Fruit fly (Drosophila melanogaster) whole organism, larva: ENCODE data around the gene Tg.

Source experiments
- noc ChIP-seq: fragments of 200-800 bp; sonication (Bioruptor generic); optimal IDR thresholded peaks from 3 replicates; lab custom pipeline; 2019; ENCODE audit warnings: missing biosample characterization, mild to moderate bottlenecking, missing genetic modification characterization, moderate library complexity

The Tg gene

DNA sequence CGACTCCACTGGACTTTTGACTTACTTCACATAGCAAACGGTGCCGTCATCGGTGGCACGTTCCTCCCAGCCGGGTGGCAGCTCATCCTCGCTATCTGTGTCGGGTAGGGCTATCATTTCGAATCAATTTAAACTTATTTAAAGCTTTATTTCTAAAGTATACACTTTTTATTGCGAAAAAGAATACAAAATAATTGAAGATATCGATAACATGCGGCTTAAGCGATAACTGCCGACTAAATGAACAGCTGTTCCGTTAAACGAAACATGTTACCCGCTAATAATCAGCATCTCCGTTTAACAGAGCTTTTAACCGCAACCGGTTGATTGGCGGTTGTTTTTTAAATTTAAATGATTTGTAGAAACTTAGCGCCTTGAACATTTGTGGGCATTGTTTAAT is 7.1 kb upstream of the Tg start, which contains the start of gene Wwox:
Wwox (minus strand) TSS at position 215 of the 400 bp plus-strand sequence.
- TF ChIP-seq noc (tag; lab: Kevin White, UChicago) = no peak

DNA sequence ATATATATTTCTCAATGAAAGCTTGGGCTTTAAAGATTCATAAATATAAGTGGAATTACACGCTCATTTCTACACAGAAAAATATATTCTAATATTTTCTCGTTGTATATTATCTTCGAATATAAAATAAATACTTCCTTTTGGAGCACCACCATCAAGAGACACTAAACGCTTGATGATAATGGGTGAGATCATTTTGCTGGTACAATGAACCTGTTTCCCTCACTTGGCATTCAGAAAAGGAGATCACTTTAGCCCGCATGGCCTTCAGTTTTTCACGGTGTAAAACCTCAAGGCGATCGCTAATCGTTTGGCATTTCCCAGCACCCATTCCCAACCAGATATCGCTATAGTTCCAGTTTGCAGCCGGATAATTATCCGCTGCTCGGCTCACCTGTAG is 5.2 kb upstream of the Tg start:
- no peak for TF ChIP-seq noc (tag; lab: Kevin White, UChicago)

DNA sequence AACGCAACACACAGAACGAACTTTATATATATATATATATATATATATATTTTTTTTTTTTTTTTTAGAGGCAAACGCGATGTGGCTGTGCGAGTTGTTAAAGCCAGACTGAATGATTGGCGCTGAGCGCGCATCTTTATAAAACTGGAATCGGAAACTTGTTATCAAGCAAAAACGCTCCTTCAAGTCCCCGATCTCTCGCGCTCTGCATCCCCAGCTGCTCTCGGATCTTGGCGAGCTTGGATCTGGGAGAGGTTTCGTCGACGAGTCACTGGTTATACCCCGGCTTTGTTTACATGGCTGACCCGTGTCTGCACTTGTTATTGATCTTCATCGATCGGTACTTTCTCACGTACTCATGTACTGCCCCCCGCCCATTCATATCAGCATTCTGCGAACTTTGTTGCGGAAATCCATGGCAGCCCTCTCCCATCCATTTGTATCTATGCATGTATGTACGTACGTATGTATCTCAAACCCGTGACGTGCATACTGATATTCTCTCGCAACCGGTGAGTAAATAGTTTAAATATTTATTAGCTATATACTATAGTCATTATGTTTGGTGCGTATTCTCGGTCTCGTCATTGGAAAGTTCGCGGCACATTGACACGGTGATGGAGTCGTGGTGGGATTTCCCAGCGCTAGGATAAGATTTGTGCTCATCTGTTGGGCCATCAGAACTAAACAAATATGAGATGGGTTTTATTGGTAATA is 3.9 kb upstream of the Tg start, which contains the start of gene Spn28Dc:
Spn28Dc (minus strand) TSS at position 51 of the 717 bp plus-strand sequence.
- TF ChIP-seq noc (tag; lab: Kevin White, UChicago) = no peak

DNA sequence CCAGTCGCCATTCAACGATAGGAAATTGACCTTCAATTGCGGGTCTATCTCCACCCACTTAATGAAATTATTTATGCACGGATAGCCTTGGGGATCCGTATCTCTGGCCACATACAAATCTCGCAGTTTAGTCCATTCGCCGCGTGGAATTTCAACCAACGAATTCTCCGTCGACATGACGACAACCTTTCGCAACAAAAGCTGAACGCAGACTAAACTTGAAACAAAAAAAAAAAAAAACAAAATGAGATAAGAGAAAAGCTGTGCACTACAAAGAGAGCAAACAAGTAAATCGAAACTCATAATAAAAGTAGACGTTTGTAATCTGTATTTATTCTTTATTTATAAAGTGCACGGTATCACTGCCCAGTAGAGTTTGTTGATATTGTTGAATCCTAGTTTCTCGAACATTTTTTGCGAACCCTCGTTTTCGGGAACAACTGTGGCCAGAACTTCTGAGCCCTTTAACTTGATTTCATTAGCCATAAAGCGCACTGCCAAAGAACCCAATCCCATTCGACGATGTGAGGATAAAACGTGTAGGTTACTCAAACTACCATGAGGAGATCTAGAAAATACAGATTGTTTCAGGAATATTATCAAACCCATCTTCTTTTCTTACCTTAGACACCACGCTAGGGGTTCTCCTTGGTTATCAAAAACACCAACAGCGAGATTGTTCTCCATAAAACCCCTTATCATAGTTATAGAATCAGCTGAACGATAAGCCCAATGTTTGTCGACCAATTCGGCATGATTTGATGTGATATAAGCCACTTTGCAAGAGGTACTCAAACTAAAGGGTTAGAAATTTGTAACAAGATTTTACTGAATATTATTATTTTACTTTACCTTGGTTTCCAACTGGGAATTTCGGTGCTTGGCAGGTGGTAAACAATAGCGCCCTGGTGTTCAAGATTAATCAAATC is 1.7 kb upstream of the Tg start, which contains the start of gene CG12560:
CG12560 (minus strand) TSS at position 195 of the 929 bp plus-strand sequence.
- TF ChIP-seq noc (tag; lab: Kevin White, UChicago) = no peak

DNA sequence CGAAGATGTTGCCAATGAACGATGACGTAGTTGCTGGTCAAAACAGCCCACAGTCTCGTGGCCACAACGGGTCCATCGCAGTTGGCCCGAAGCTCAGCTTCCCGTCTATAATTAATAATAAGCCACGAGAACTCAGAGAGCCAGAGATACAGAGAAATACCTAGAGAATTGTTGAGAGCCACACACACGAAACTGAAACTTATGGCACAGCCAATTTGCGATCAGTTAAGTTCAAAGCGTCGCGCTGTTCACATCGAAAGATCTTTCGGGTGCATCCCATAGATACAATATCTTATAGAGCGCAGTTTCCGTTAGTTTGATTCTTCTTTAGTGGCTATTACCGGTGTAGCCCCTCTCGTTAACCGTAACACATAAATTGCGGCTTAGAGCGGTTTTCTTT is 1.3 kb downstream of the Tg start:
- TF ChIP-seq noc (tag; lab: Kevin White, UChicago) = no peak

DNA sequence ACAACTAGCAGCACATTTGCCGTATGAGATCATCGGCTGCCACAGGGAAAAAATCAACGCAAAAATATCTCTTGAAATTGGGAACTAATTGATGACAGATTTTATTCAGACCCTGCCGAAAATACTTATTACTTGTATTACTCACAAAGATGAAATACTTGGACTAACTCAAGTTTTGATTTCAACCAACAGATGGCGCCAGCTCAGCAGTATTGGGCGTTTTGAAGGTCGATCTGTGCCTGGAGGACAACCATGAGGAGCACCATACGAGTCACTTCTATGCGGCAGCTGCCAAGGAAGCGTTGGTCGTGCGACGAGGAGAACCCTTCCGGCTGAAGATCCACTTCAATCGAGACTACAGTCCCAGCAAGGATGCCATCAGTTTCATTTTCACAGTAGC is 13.1 kb downstream of the Tg start:
- TF ChIP-seq noc (tag; lab: Kevin White, UChicago) = no peak

DNA sequence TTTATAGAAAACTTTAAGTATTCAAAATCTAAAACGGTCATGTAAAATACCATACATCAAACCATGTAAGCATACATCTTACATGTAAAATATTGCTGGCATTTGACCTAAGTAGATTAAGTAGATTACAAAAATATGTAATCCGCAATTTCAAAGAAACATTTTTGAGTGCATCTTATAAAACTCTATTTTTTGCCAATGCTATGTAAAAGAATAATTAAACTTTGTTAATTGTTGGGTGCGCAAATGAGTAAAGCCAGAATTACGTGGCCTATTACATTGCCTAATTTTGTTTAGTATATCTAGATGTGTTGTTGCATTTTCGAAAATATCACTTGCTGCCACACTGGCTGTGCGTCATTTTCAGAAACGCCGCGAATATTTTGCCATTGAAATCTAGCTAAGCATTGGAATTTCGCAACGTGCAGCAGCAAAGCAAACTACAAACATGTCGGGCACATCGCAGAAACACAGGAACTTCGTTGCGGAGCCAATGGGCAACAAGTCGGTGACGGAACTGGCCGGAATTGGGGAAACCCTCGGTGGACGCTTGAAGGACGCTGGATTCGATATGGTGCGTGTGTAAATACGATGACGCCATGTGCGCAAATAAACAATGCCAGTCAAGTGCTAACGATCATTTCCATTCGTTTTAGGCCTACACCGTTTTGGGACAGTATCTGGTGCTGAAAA is 18.1 kb downstream of the Tg start, which contains the start of gene baf:
baf (plus strand) TSS at position 303 of the 693 bp plus-strand sequence.
- no peak for TF ChIP-seq noc (tag; lab: Kevin White, UChicago)

DNA sequence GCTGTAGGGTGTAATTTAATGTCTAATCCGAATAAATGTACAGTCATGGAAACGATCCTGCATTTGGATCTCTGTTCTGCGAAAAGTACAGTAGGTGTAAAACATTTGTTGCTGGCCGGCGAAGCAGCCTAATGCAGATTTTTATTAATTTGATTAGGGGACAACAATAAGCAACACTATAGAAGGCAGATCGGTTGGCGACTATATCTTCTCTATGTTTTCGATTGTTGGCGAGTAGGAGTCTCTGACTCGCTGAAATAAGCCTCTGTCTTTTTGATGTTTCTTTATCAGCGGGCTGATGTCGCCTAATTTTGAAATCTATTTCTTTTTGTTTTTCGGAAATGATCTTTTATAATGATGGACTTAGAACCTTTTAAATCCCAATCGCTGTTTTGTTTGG is 18.9 kb downstream of the Tg start:
- no peak for TF ChIP-seq noc (tag; lab: Kevin White, UChicago)

DNA sequence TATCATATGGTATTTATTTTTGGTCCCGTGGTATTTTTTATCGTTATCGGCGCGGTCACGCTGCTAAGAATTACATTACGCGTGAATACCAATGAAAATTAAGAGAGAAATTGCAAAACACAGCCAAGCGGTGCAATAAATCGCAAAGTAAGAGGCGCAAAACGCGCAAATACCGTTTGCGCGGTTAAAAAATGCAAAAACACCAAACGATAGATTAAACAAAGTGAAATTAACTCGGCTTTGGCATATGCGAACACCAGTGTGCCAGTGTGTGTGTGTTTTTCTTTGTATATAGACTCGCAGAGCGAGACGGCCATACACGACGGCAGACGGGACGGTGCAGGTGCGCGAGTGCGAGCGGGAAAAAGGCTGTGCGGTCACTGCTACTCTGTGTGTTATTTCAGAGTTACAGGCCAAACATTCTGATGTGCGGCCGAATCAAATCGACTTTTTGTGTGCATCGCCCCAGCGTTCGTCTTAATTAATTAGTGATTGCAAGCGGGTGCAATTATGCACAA is 19.5 kb downstream of the Tg start, which contains the start of gene Cka:
Cka (plus strand) TSS at position 29 of the 518 bp plus-strand sequence.
- peak; percentile 11 for TF ChIP-seq noc (tag; lab: Kevin White, UChicago)

DNA sequence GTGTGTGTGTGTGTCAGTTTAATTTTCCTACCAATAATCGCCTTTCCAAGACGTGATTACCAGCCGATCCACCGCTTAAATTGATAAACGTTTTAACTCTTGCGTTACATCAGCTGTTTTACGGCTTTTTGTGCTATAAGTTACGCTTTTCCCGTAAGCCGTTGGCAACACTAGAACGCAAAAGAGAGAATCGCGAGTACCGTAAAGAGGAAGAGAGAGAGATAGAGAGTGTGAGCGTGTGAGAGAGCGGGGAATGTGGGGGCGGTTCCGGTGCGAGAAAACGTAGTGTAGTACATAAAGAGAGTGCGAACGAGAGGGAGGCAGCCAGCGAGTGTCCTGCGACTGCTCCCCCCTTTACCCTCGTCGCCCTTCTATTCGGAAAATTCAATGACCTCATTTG is 20.4 kb downstream of the Tg start:
- TF ChIP-seq noc (tag; lab: Kevin White, UChicago) = no peak

DNA sequence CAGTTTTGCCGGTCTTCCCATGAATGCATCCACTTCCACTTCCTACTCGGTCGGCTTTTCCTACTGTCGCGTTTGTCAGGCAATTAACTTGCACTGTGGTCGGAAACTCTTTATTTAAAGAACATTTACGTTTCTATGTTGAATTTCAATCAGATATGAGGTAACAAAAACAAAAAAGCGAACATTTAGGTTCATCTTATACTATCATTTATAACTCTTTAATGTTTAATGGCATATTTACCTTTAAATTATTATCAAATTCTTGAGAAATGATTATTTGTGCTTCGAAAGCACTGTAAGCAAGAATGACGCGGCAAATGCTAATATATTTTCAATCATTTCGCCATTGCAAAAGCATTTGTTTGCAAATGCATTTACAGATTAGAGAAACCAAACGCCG is 22.6 kb downstream of the Tg start:
- no peak for TF ChIP-seq noc (tag; lab: Kevin White, UChicago)

DNA sequence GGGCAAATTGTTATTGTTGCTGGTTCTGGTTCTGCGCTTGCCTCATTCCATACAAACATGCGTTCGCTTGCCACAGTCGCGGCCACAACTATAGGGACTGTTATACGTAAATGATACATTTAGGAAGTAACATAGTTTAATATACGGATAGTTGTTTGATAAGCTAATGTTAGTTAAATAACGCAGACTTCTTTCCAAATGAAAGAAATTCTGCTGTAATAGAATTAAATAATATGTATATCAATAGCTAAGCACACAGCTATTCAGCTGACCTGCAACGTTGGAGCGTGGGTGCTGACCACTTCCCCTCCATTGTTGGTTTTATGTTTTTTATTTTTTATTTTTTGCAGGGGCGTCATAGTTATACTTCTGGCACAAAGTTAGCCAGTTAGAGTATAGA is 23.5 kb downstream of the Tg start:
- TF ChIP-seq noc (tag; lab: Kevin White, UChicago) = peak; percentile 47

DNA sequence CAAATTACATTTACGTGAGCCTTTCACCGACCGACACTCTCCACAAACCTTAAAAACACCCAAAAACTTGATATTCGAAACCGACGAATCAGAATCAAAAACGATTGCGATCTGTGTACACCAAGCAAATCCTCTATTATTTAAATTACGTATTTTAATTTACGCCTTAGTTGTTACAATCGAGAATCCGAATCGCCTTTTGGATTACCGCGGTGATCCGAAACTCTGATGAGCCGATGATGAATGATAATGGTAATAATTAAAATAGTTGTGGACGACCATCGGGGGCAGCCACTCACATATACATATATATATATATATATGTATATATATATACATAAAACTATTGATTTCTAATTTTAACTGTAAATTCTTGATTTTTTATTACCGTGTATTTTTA is 28.5 kb downstream of the Tg start, which contains the start of gene CG7367:
CG7367 (minus strand) TSS at position 101 of the 400 bp plus-strand sequence.
- no peak for TF ChIP-seq noc (tag; lab: Kevin White, UChicago)

DNA sequence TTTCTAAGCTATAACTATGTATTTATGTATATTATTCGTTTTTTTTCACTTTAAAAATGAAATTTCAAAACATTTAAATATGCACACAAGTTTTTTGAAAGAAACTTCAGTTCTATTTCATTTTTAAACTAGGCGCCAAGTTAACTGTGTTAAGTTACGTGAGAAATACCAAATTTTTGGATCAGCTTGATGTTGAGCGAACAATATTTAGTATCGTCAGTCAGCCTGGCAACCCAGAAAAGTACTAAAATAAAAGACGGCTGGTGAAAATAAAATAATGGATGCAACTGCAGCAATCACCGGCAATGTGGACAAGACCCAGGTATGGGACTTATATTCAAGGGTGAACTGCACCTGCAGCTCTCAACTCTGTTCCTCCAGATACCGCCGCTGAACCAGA is 29.7 kb downstream of the Tg start, which contains the start of gene CCDC53:
CCDC53 (plus strand) TSS at position 235 of the 400 bp plus-strand sequence.
- TF ChIP-seq noc (tag; lab: Kevin White, UChicago) = no peak

DNA sequence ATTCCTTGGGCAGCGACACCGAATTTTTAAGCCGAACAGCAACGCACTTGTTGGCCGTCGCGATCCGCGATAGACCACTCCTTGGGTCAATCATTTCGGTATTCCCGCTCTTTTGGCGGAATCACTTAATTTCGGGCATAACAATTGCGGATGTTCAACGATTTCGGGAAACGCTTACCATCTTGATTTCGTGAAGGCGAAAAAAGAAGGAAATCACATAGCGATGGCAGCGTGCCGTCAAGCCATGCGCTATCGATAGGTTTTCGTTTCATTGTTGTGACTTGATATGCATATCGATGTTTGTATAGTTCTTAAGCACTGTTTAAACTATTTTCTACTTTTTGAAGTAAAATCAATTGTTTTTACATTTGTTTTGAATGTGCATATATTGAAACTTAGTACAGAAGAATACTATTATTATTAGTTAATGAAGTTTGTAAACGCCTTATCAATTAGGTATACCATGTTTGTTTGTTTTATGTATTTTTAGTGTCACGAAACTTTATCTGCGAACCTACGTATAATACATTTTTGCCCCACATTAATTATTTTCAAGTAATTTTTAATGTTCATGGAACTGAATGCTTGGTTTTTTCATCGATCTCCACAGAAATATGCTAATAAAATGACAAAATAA is 31.6 kb downstream of the Tg start, which contains the start of gene RpL36A:
RpL36A (minus strand) TSS at position 265 of the 637 bp plus-strand sequence.
- TF ChIP-seq noc (tag; lab: Kevin White, UChicago) = no peak
